Worm (Caenorhabditis elegans): ENCODE data around the gene srh-71.
A peak's percentile ranks its signal among the peaks of the same experiment; 100 is the strongest.

DNA sequence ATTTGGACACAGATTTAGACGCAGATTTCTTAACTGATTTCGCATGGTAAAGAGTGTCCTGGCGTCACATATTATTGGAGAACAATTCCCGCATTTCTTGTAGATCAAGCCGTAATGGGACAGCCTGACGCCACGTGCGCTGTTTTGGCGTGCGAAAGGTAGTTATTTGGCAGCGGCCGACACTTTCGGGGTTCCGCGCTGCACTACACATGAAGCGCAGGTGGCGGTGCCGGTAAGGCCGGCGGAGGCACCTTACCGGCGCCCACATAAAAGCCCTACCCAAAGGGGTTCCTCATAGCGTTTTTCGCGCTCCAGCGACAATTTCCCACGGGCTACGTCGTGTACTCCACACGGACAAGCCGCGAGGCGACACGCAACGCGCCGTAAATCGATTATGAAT lies 13.2 kb upstream of the srh-71 start:
- no peak for TF ChIP-seq hlh-30 (tag; optimal IDR thresholded peaks at IDR 0.05; ENCODE audit: insufficient read depth)
- TF ChIP-seq unc-62 (GFP tag; optimal IDR thresholded peaks at IDR 0.05 in 1 of 2) = peak in 1 of 2 experiments; percentile 57
- TF ChIP-seq unc-62 (tag; optimal IDR thresholded peaks at IDR 0.05) = no peak
- TF ChIP-seq ceh-82 (tag; optimal IDR thresholded peaks at IDR 0.05) = no peak
- no peak for TF ChIP-seq nhr-77 (tag; optimal IDR thresholded peaks at IDR 0.05)
- no peak for TF ChIP-seq R02D3.7 (tag; optimal IDR thresholded peaks at IDR 0.05)
- TF ChIP-seq aly-2 (tag; optimal IDR thresholded peaks at IDR 0.05) = no peak
- TF ChIP-seq skn-1 (tag; optimal IDR thresholded peaks at IDR 0.05) = no peak
- TF ChIP-seq ama-1 (optimal IDR thresholded peaks at IDR 0.05) = no peak
- no peak for TF ChIP-seq nhr-25 (tag; optimal IDR thresholded peaks at IDR 0.05; ENCODE audit: borderline replicate concordance, insufficient read depth)
